Fruit fly (Drosophila melanogaster): ENCODE data around the gene hzg.
A peak's percentile ranks its signal among the peaks of the same experiment; 100 is the strongest.

Gene hzg

dm6 chr3L:15988039-15988546 lies 16.4 kb downstream of the hzg start, which contains the start of gene Hip14 (continued):
- no peak for TF ChIP-seq CG9215 (GFP tag; IDR thresholded peaks at IDR 0.05)
- peak; percentile 21 for TF ChIP-seq Ssrp (tag; optimal IDR thresholded peaks at IDR 0.05)
- peak; percentile 22 for TF ChIP-seq CG2712 (tag; optimal IDR thresholded peaks at IDR 0.05)
- no peak for TF ChIP-seq fu2 (GFP tag; optimal IDR thresholded peaks at IDR 0.05)
- peak; percentile 48 for TF ChIP-seq CG30020 (tag; optimal IDR thresholded peaks at IDR 0.05)
- no peak for TF ChIP-seq dysf (GFP tag; IDR thresholded peaks at IDR 0.05)
- TF ChIP-seq cato (GFP tag; optimal IDR thresholded peaks at IDR 0.05; ENCODE audit: borderline replicate concordance), result no peak
- TF ChIP-seq wor (GFP tag; IDR thresholded peaks at IDR 0.05), result no peak
- TF ChIP-seq cas (GFP tag; IDR thresholded peaks at IDR 0.05), result no peak
- 0 out of 2 replicates have a peak, but pooled peaks have one; percentile 17 for TF ChIP-seq klu (GFP tag; IDR thresholded peaks at IDR 0.05)
- no peak for TF ChIP-seq CG8281 (tag; optimal IDR thresholded peaks at IDR 0.05)
- TF ChIP-seq NC2α (GFP tag; optimal IDR thresholded peaks at IDR 0.05), result no peak
- TF ChIP-seq zf30C (GFP tag; optimal IDR thresholded peaks at IDR 0.05), result no peak
- TF ChIP-seq gfzf (GFP tag; optimal IDR thresholded peaks at IDR 0.05), result peak; percentile 53
- no peak for TF ChIP-seq sisA (GFP tag; IDR thresholded peaks at IDR 0.05)
- TF ChIP-seq Fer1 (GFP tag; optimal IDR thresholded peaks at IDR 0.05), result peak; percentile 46
- peak; percentile 39 for TF ChIP-seq vvl (GFP tag; IDR thresholded peaks at IDR 0.05)
- 0 out of 3 replicates have a peak, but pooled peaks have one; percentile 30 for TF ChIP-seq CG34224 (GFP tag; IDR thresholded peaks at IDR 0.05; ENCODE audit: partially characterized antibody)
- no peak for TF ChIP-seq E2f1 (GFP tag; IDR thresholded peaks at IDR 0.05)
- no peak for TF ChIP-seq CG6175 (GFP tag; IDR thresholded peaks at IDR 0.05)
- TF ChIP-seq Xrp1 (GFP tag; IDR thresholded peaks at IDR 0.05), result no peak
- TF ChIP-seq CG11093 (GFP tag; IDR thresholded peaks at IDR 0.05), result no peak
- TF ChIP-seq lilli (GFP tag; optimal IDR thresholded peaks at IDR 0.05), result peak; percentile 8
- 0 out of 4 replicates have a peak, but pooled peaks have one; percentile 17 for TF ChIP-seq Dll (GFP tag; IDR thresholded peaks at IDR 0.05; ENCODE audit: partially characterized antibody)
- TF ChIP-seq Doc2 (GFP tag; IDR thresholded peaks at IDR 0.05), result no peak
- TF ChIP-seq CG9932 (GFP tag; IDR thresholded peaks at IDR 0.05), result no peak
- TF ChIP-seq CG2120 (GFP tag; optimal IDR thresholded peaks at IDR 0.05), result peak; percentile 7
- no peak for TF ChIP-seq tll (GFP tag; optimal IDR thresholded peaks at IDR 0.05)
- no peak for TF ChIP-seq z (GFP tag; IDR thresholded peaks at IDR 0.05)
- TF ChIP-seq Dip3 (GFP tag; optimal IDR thresholded peaks at IDR 0.05), result no peak
- no peak for TF ChIP-seq gcm (GFP tag; optimal IDR thresholded peaks at IDR 0.05)
- no peak for TF ChIP-seq Drgx (GFP tag; IDR thresholded peaks at IDR 0.05)
- peak; percentile 57 for TF ChIP-seq nom (GFP tag; optimal IDR thresholded peaks at IDR 0.05)
- TF ChIP-seq pum (GFP tag; optimal IDR thresholded peaks at IDR 0.05), result no peak
- no peak for TF ChIP-seq CG7786 (GFP tag; optimal IDR thresholded peaks at IDR 0.05)
- 0 out of 2 replicates have a peak, but pooled peaks have one; percentile 12 for TF ChIP-seq ato (GFP tag; IDR thresholded peaks at IDR 0.05; ENCODE audit: partially characterized antibody)
- TF ChIP-seq CG18599 (GFP tag; optimal IDR thresholded peaks at IDR 0.05), result peak; percentile 44
- peak; percentile 78; the same call in 2 of the 3 replicates for TF ChIP-seq CG34422 (GFP tag; IDR thresholded peaks at IDR 0.05)
- TF ChIP-seq Sry-δ (GFP tag; optimal IDR thresholded peaks at IDR 0.05), result no peak
- TF ChIP-seq Dp (GFP tag; optimal IDR thresholded peaks at IDR 0.05), result peak; percentile 39
- no peak for TF ChIP-seq CG8089 (GFP tag; optimal IDR thresholded peaks at IDR 0.05)
- TF ChIP-seq dan (GFP tag; IDR thresholded peaks at IDR 0.05), result no peak
- no peak for TF ChIP-seq pfk (GFP tag; optimal IDR thresholded peaks at IDR 0.05)
- 0 out of 2 replicates have a peak, but pooled peaks have one; percentile 8 for TF ChIP-seq CG17328 (GFP tag; IDR thresholded peaks at IDR 0.05)
- TF ChIP-seq kni (GFP tag; optimal IDR thresholded peaks at IDR 0.05), result no peak
- TF ChIP-seq cg (GFP tag; optimal IDR thresholded peaks at IDR 0.05), result no peak
- peak; percentile 20 for TF ChIP-seq ftz-f1 (GFP tag; optimal IDR thresholded peaks at IDR 0.05)
- peak; percentile 89 for TF ChIP-seq CG4617 (GFP tag; optimal IDR thresholded peaks at IDR 0.05; ENCODE audit: borderline replicate concordance)
- peak; percentile 6 for TF ChIP-seq CG3281 (GFP tag; optimal IDR thresholded peaks at IDR 0.05)
- TF ChIP-seq CG31388 (GFP tag; optimal IDR thresholded peaks at IDR 0.05), result no peak
- TF ChIP-seq hth (optimal IDR thresholded peaks at IDR 0.05), result no peak
